Fruit fly (Drosophila melanogaster) whole organism, embryonic: ENCODE data around the gene zetaCOP.

ENCODE experiments used
- B-H2 ChIP-seq: fragments of 200-800 bp; sonication (Bioruptor generic); optimal IDR thresholded peaks from 2 replicates; lab custom pipeline; 2018; ENCODE audit warnings: missing biosample characterization, mild to moderate bottlenecking, missing genetic modification characterization
- CG11398 ChIP-seq: fragments of 200-800 bp; sonication (Bioruptor generic); optimal IDR thresholded peaks from 2 replicates; lab custom pipeline; 2016; ENCODE audit warnings: missing biosample characterization, missing genetic modification characterization
- CG12744 ChIP-seq: fragments of 200-800 bp; sonication (Bioruptor generic); optimal IDR thresholded peaks from 2 replicates; lab custom pipeline; 2016; ENCODE audit warnings: missing biosample characterization, missing genetic modification characterization
- CG14860 ChIP-seq: fragments of 200-800 bp; sonication (Bioruptor generic); IDR thresholded peaks from 3 replicates; pipeline ENCODE4 v1.3.6; 2022; ENCODE audit warnings: missing biosample characterization, missing genetic modification characterization; ENCODE audit not compliant: partially characterized antibody
- CG15269 ChIP-seq: fragments of 200-800 bp; sonication (Bioruptor generic); optimal IDR thresholded peaks from 2 replicates; lab custom pipeline; 2018; ENCODE audit warnings: missing biosample characterization, mild to moderate bottlenecking, missing genetic modification characterization, moderate library complexity
- CG16863 ChIP-seq: fragments of 200-800 bp; sonication (Bioruptor generic); optimal IDR thresholded peaks from 3 replicates; lab custom pipeline; 2016; ENCODE audit warnings: missing biosample characterization, missing genetic modification characterization
- CG17186 ChIP-seq: fragments of 200-800 bp; sonication (Bioruptor generic); optimal IDR thresholded peaks from 3 replicates; lab custom pipeline; 2017; ENCODE audit warnings: missing biosample characterization, missing genetic modification reagents, missing genetic modification characterization
- CG17359 ChIP-seq: fragments of 200-800 bp; sonication (Bioruptor generic); optimal IDR thresholded peaks from 3 replicates; lab custom pipeline; 2018; ENCODE audit warnings: missing biosample characterization, mild to moderate bottlenecking, missing genetic modification characterization, moderate library complexity
- CG17802 ChIP-seq: fragments of 200-800 bp; sonication (Bioruptor generic); optimal IDR thresholded peaks from 2 replicates; lab custom pipeline; 2018; ENCODE audit warnings: missing biosample characterization, mild to moderate bottlenecking, missing genetic modification characterization, moderate library complexity
- CG2199 ChIP-seq: fragments of 200-800 bp; sonication (Bioruptor generic); IDR thresholded peaks from 3 replicates; pipeline ENCODE4 v1.3.6; 2022; ENCODE audit warnings: missing biosample characterization, missing genetic modification characterization
- CG31388 ChIP-seq: fragments of 200-800 bp; sonication (Bioruptor generic); optimal IDR thresholded peaks from 2 replicates; lab custom pipeline; 2016; ENCODE audit warnings: missing biosample characterization, missing genetic modification characterization
- CG31441 ChIP-seq: fragments of 200-800 bp; sonication (Bioruptor generic); IDR thresholded peaks from 2 replicates; pipeline ENCODE4 v1.3.6; 2022; ENCODE audit warnings: missing biosample characterization, missing genetic modification characterization
- CG4424 ChIP-seq: fragments of 200-800 bp; sonication (Bioruptor generic); optimal IDR thresholded peaks from 3 replicates; lab custom pipeline; 2016; ENCODE audit warnings: missing biosample characterization, missing genetic modification characterization
- CG4730 ChIP-seq: fragments of 200-800 bp; sonication (Bioruptor generic); IDR thresholded peaks from 2 replicates; pipeline ENCODE4 v1.3.6; 2022; ENCODE audit warnings: missing biosample characterization, missing genetic modification characterization
- CG6654 ChIP-seq: fragments of 200-800 bp; sonication (Bioruptor generic); optimal IDR thresholded peaks from 2 replicates; lab custom pipeline; 2017; ENCODE audit warnings: missing biosample characterization, mild to moderate bottlenecking, missing genetic modification characterization
- CG8388 ChIP-seq: fragments of 200-800 bp; sonication (Bioruptor generic); optimal IDR thresholded peaks from 2 replicates; lab custom pipeline; 2019; ENCODE audit warnings: missing biosample characterization, mild to moderate bottlenecking, missing genetic modification characterization, moderate library complexity
- Chrac-16 ChIP-seq: fragments of 200-800 bp; sonication (Bioruptor generic); optimal IDR thresholded peaks from 3 replicates; lab custom pipeline; 2016; ENCODE audit warnings: missing biosample characterization, missing genetic modification characterization
- CoRest ChIP-seq: fragments of 200-800 bp; sonication (Bioruptor generic); optimal IDR thresholded peaks from 3 replicates; lab custom pipeline; 2018; ENCODE audit warnings: missing biosample characterization, mild to moderate bottlenecking, missing genetic modification characterization, moderate library complexity
- CrebB ChIP-seq: fragments of 200-800 bp; sonication (Bioruptor generic); optimal IDR thresholded peaks from 3 replicates; lab custom pipeline; 2018; ENCODE audit warnings: missing biosample characterization, mild to moderate bottlenecking, missing genetic modification characterization
- Dip3 ChIP-seq: fragments of 200-800 bp; sonication (Bioruptor generic); optimal IDR thresholded peaks from 3 replicates; lab custom pipeline; 2016; ENCODE audit warnings: missing biosample characterization, missing genetic modification characterization
- Dp ChIP-seq: fragments of 200-800 bp; sonication (Bioruptor generic); optimal IDR thresholded peaks from 2 replicates; lab custom pipeline; 2018; ENCODE audit warnings: missing biosample characterization, mild to moderate bottlenecking, missing genetic modification characterization, moderate library complexity
- Dref ChIP-seq: fragments of 200-800 bp; sonication (Bioruptor generic); IDR thresholded peaks from 2 replicates; pipeline ENCODE4 v1.3.6; 2022; ENCODE audit warnings: missing biosample characterization, missing genetic modification characterization
- Eip74EF ChIP-seq, 2 experiments: fragments of 200-800 bp in 1 of 2; fragments of >200 bp in 1 of 2; sonication (Bioruptor generic) in 1 of 2; optimal IDR thresholded peaks; 2 replicates each; lab custom pipeline; 2017 to 2019; ENCODE audit warnings: missing biosample characterization in 2 of 2, missing genetic modification characterization in 2 of 2, mild to moderate bottlenecking in 1 of 2, moderate library complexity in 1 of 2
- Ets65A ChIP-seq: fragments of 200-800 bp; sonication (Bioruptor generic); peaks from one replicate; lab custom pipeline; 2016; ENCODE audit warnings: missing biosample characterization, missing genetic modification characterization
- Fer3 ChIP-seq: fragments of 200-800 bp; sonication (Bioruptor generic); optimal IDR thresholded peaks from 2 replicates; lab custom pipeline; 2018; ENCODE audit warnings: missing biosample characterization, mild to moderate bottlenecking, missing genetic modification characterization, moderate library complexity
- Gug ChIP-seq: fragments of 200-800 bp; sonication (Bioruptor generic); IDR thresholded peaks from 4 replicates; pipeline ENCODE4 v1.3.6; 2022; ENCODE audit warnings: missing biosample characterization, missing genetic modification characterization
- HLHmδ ChIP-seq: fragments of 200-800 bp; sonication (Bioruptor generic); optimal IDR thresholded peaks from 2 replicates; lab custom pipeline; 2018; ENCODE audit warnings: missing biosample characterization, mild to moderate bottlenecking, missing genetic modification characterization, moderate library complexity
- Hsf ChIP-seq: fragments of 200-800 bp; sonication (Bioruptor generic); optimal IDR thresholded peaks from 3 replicates; lab custom pipeline; 2016; ENCODE audit warnings: missing biosample characterization, missing genetic modification characterization
- NFAT ChIP-seq: fragments of 200-800 bp; sonication (Bioruptor generic); IDR thresholded peaks from 2 replicates; pipeline ENCODE4 v1.3.6; 2022; ENCODE audit warnings: missing biosample characterization, missing genetic modification characterization
- Sox102F ChIP-seq: fragments of 200-800 bp; sonication (Bioruptor generic); optimal IDR thresholded peaks from 2 replicates; lab custom pipeline; 2018; ENCODE audit warnings: missing biosample characterization, mild to moderate bottlenecking, missing genetic modification characterization, moderate library complexity
- ara ChIP-seq: fragments of 200-800 bp; sonication (Bioruptor generic); IDR thresholded peaks from 2 replicates; pipeline ENCODE4 v1.3.6; 2022; ENCODE audit warnings: missing biosample characterization, missing genetic modification characterization
- ase ChIP-seq: fragments of 200-800 bp; sonication (Bioruptor generic); IDR thresholded peaks from 3 replicates; pipeline ENCODE4 v1.3.6; 2022; ENCODE audit warnings: missing biosample characterization, missing genetic modification characterization
- bowl ChIP-seq: fragments of 200-800 bp; sonication (Bioruptor generic); IDR thresholded peaks from 2 replicates; pipeline ENCODE4 v1.3.6; 2022; ENCODE audit warnings: missing biosample characterization, missing genetic modification characterization
- bsh ChIP-seq, 2 experiments: fragments of 200-800 bp; sonication (Bioruptor generic); optimal IDR thresholded peaks; 2 replicates each; lab custom pipeline; 2017 to 2018; ENCODE audit warnings: mild to moderate bottlenecking in 2 of 2, missing biosample characterization in 2 of 2, missing genetic modification characterization in 2 of 2, moderate library complexity in 1 of 2
- crp ChIP-seq, 2 experiments: fragments of 200-800 bp; sonication (Bioruptor generic); optimal IDR thresholded peaks; 2 replicates in 1 of 2; 3 replicates in 1 of 2; lab custom pipeline; 2017; ENCODE audit warnings: missing biosample characterization in 2 of 2, missing genetic modification characterization in 2 of 2, mild to moderate bottlenecking in 1 of 2, moderate library complexity in 1 of 2
- dm ChIP-seq: fragments of 200-800 bp; sonication (Bioruptor generic); optimal IDR thresholded peaks from 3 replicates; lab custom pipeline; 2016; ENCODE audit warnings: missing biosample characterization, missing genetic modification characterization
- eve ChIP-seq, 2 experiments: fragments of >200 bp; optimal IDR thresholded peaks; 2 replicates each; lab custom pipeline; 2017; ENCODE audit warnings: missing biosample characterization in 2 of 2, missing genetic modification characterization in 2 of 2
- eyg ChIP-seq: fragments of 200-800 bp; sonication (Bioruptor generic); optimal IDR thresholded peaks from 3 replicates; lab custom pipeline; 2016; ENCODE audit warnings: missing biosample characterization, missing genetic modification characterization
- fd3F ChIP-seq: fragments of 200-800 bp; sonication (Bioruptor generic); optimal IDR thresholded peaks from 2 replicates; lab custom pipeline; 2018; ENCODE audit warnings: missing biosample characterization, mild to moderate bottlenecking, missing genetic modification characterization, moderate library complexity
- gcm2 ChIP-seq: fragments of 200-800 bp; sonication (Bioruptor generic); optimal IDR thresholded peaks from 2 replicates; lab custom pipeline; 2016; ENCODE audit warnings: missing biosample characterization, missing genetic modification characterization
- hth ChIP-seq: fragments of >200 bp; optimal IDR thresholded peaks from 2 replicates; lab custom pipeline; 2017; ENCODE audit warnings: inconsistent platforms
- jigr1 ChIP-seq: fragments of 200-800 bp; sonication (Bioruptor generic); IDR thresholded peaks from 3 replicates; pipeline ENCODE4 v1.3.6; 2022; ENCODE audit warnings: missing biosample characterization, missing genetic modification characterization
- p53 ChIP-seq: fragments of 200-800 bp; sonication (Bioruptor generic); optimal IDR thresholded peaks from 2 replicates; lab custom pipeline; 2016; ENCODE audit warnings: missing biosample characterization, missing genetic modification characterization
- pfk ChIP-seq: fragments of 200-800 bp; sonication (Bioruptor generic); optimal IDR thresholded peaks from 2 replicates; lab custom pipeline; 2018; ENCODE audit warnings: missing biosample characterization, mild to moderate bottlenecking, missing genetic modification characterization, moderate library complexity
- pita ChIP-seq: fragments of 200-800 bp; sonication (Bioruptor generic); optimal IDR thresholded peaks from 2 replicates; lab custom pipeline; 2017; ENCODE audit warnings: missing biosample characterization, mild to moderate bottlenecking, missing genetic modification characterization
- sc ChIP-seq, 3 experiments: fragments of >200 bp in 2 of 3; fragments of 200-800 bp in 1 of 3; sonication (Bioruptor generic) in 1 of 3; optimal IDR thresholded peaks; 2 replicates in 2 of 3; 3 replicates in 1 of 3; lab custom pipeline; 2017; ENCODE audit warnings: mild to moderate bottlenecking in 1 of 3, missing biosample characterization in 1 of 3, missing genetic modification characterization in 1 of 3, missing genetic modification reagents in 1 of 3
- shn ChIP-seq: fragments of 200-800 bp; sonication (Bioruptor generic); optimal IDR thresholded peaks from 3 replicates; lab custom pipeline; 2016; ENCODE audit warnings: missing biosample characterization, missing genetic modification characterization
- sisA ChIP-seq: fragments of 200-800 bp; sonication (Bioruptor generic); IDR thresholded peaks from 2 replicates; pipeline ENCODE4 v1.3.6; 2022; ENCODE audit warnings: missing biosample characterization, missing genetic modification characterization
- slou ChIP-seq: fragments of 200-800 bp; sonication (Bioruptor generic); optimal IDR thresholded peaks from 3 replicates; lab custom pipeline; 2016; ENCODE audit warnings: missing biosample characterization, missing genetic modification characterization
- so ChIP-seq: fragments of 200-800 bp; sonication (Bioruptor generic); IDR thresholded peaks from 3 replicates; pipeline ENCODE4 v1.3.6; 2022; ENCODE audit warnings: missing biosample characterization, missing genetic modification characterization
- stwl ChIP-seq: fragments of 200-800 bp; sonication (Bioruptor generic); optimal IDR thresholded peaks from 3 replicates; lab custom pipeline; 2018; ENCODE audit warnings: missing biosample characterization, mild to moderate bottlenecking, missing genetic modification characterization, moderate library complexity

The zetaCOP gene

DNA sequence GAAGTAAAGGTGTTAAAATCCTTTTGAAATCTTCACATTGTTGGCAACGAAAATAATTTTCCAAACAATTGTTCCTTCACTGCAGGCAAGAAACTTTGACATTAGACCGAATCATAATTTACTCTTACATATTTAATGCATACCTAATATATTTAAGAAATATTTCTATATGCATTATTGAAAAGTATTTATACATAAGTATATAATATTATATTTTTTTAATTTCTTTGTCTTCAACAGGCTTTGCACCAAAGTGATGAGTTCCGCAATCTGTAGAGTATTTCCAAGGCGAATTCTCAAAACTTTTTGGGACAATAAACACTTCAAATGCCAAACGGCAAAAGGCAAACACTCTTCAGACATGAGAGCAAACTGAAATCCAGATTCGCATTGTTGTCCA, 23.7 kb upstream of the zetaCOP start (continued):
- TF ChIP-seq CG14860 (GFP tag; lab: Robert Waterston, UW) (no peak), Dref (GFP tag; lab: Robert Waterston, UW) (no peak), ase (GFP tag; lab: Robert Waterston, UW) (peak; percentile 35; the same call in 1 of the 3 replicates), Dp (GFP tag; lab: Kevin White, UChicago) (no peak), sc (optimal IDR thresholded peaks at IDR 0.05; lab: Kevin White, UChicago) (no peak), sc (GFP tag; optimal IDR thresholded peaks at IDR 0.05; lab: Kevin White, UChicago) (peak; percentile 1), ara (GFP tag; lab: Robert Waterston, UW) (0 out of 2 replicates have a peak, but pooled peaks have one; percentile 39), CG4424 (GFP tag; lab: Kevin White, UChicago) (peak; percentile 24), CG2199 (no peak), CG31388 (GFP tag; lab: Kevin White, UChicago) (no peak), Gug (GFP tag; lab: Robert Waterston, UW) (no peak), stwl (no peak), crp (GFP tag; optimal IDR thresholded peaks at IDR 0.05; lab: Kevin White, UChicago) (no peak), slou (GFP tag; lab: Kevin White, UChicago) (no peak), HLHmδ (no peak), Hsf (no peak), B-H2 (GFP tag; lab: Kevin White, UChicago) (no peak), pfk (no peak), CG15269 (tag; lab: Kevin White, UChicago) (peak; percentile 65), eve (GFP tag; optimal IDR thresholded peaks at IDR 0.05; lab: Kevin White, UChicago) (no peak), pita (no peak), Dip3 (GFP tag; lab: Kevin White, UChicago) (no peak), Sox102F (peak; percentile 75), CG4730 (0 out of 2 replicates have a peak, but pooled peaks have one; percentile 29), CG8388 (peak; percentile 48), CrebB (no peak), shn (GFP tag; lab: Kevin White, UChicago) (no peak), sisA (0 out of 2 replicates have a peak, but pooled peaks have one; percentile 21), CG11398 (no peak), Ets65A (no peak), jigr1 (no peak), CG17802 (tag; lab: Kevin White, UChicago) (no peak), Chrac-16 (no peak), eyg (no peak), gcm2 (GFP tag; lab: Kevin White, UChicago) (no peak), CG31441 (GFP tag; lab: Robert Waterston, UW) (peak; percentile 57), CG17359 (tag; lab: Kevin White, UChicago) (peak; percentile 75), CoRest (peak; percentile 37), CG16863 (GFP tag; lab: Kevin White, UChicago) (no peak), bsh (GFP tag; optimal IDR thresholded peaks at IDR 0.05; lab: Kevin White, UChicago) (peak in 1 of 2 experiments; percentile 72), CG17186 (GFP tag; lab: Kevin White, UChicago) (no peak), fd3F (GFP tag; lab: Kevin White, UChicago) (peak; percentile 31), NFAT (GFP tag; lab: Robert Waterston, UW) (no peak), so (peak; percentile 41; the same call in 1 of the 3 replicates), Fer3 (tag; lab: Kevin White, UChicago) (peak; percentile 51), Eip74EF (GFP tag; optimal IDR thresholded peaks at IDR 0.05; lab: Kevin White, UChicago) (no peak), dm (no peak), hth (lab: Kevin White, UChicago) (no peak), bowl (no peak), CG12744 (no peak), CG6654 (GFP tag; lab: Kevin White, UChicago) (no peak), p53 (GFP tag; lab: Kevin White, UChicago) (no peak)
